Fruit fly (Drosophila melanogaster): ENCODE measurements around the gene betaNACtes1.

The betaNACtes1 gene

dm6 chrX:14191918-14192317, 19.5 kb upstream of the betaNACtes1 start, which contains the start of gene CG13403:
Gene CG13403 (minus strand): TSS chrX:14192018.
- TF ChIP-seq CG15710 (tag; optimal IDR thresholded peaks at IDR 0.05), result no peak
- TF ChIP-seq CG8301 (tag; optimal IDR thresholded peaks at IDR 0.05), result no peak
- TF ChIP-seq D1 (tag; optimal IDR thresholded peaks at IDR 0.05), result no peak

dm6 chrX:14189216-14189615, 16.8 kb upstream of the betaNACtes1 start, which contains the start of gene CG11585:
Gene CG11585 (plus strand): TSS chrX:14189516.
- no peak for TF ChIP-seq EcR (GFP tag; optimal IDR thresholded peaks at IDR 0.05)
- TF ChIP-seq CG8301 (tag; optimal IDR thresholded peaks at IDR 0.05), result no peak
- TF ChIP-seq CG9948 (tag; optimal IDR thresholded peaks at IDR 0.05), result no peak
- TF ChIP-seq D1 (tag; optimal IDR thresholded peaks at IDR 0.05), result no peak
- TF ChIP-seq rn (GFP tag; IDR thresholded peaks at IDR 0.05), result no peak
- no peak for TF ChIP-seq CG14655 (GFP tag; optimal IDR thresholded peaks at IDR 0.05)
- no peak for TF ChIP-seq fd96Ca (GFP tag; IDR thresholded peaks at IDR 0.05)
- TF ChIP-seq CG17806 (tag; optimal IDR thresholded peaks at IDR 0.05), result no peak
- TF ChIP-seq CG8159 (tag; optimal IDR thresholded peaks at IDR 0.05), result no peak
- no peak for TF ChIP-seq Snoo (tag; optimal IDR thresholded peaks at IDR 0.05)
- TF ChIP-seq CG13204 (GFP tag; optimal IDR thresholded peaks at IDR 0.05), result no peak
- no peak for TF ChIP-seq CG12605 (GFP tag; IDR thresholded peaks at IDR 0.05)
- no peak for TF ChIP-seq CG4496 (GFP tag; IDR thresholded peaks at IDR 0.05)

DNA sequence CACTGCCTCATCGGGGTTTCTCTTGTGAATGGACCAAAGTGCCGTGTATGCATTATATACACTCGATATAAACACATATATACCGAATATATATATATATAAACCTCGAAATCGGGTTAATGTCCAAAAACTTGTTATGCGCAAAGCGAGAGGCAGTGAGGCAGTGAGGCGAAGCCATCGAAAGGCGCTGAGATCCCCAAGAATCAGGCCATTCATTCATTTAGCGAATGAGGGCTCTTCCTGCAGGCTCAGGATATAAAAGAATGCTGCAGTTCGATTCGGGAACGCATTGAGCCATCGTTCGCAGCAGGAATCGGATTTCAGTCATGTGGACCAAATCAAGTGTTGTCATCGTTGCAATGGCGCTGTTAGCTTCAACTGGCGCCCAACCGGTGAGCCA, 14.5 kb upstream of the betaNACtes1 start, which contains the start of gene CG12481:
TSS of gene CG12481 (plus strand) at position 301 of the 400 bp plus-strand sequence.
- TF ChIP-seq fd96Ca (GFP tag; IDR thresholded peaks at IDR 0.05), result no peak
- no peak for TF ChIP-seq CG14655 (GFP tag; optimal IDR thresholded peaks at IDR 0.05)
- no peak for TF ChIP-seq CG8301 (tag; optimal IDR thresholded peaks at IDR 0.05)
- TF ChIP-seq CG9948 (tag; optimal IDR thresholded peaks at IDR 0.05), result no peak
- TF ChIP-seq CG34367 (tag; optimal IDR thresholded peaks at IDR 0.05), result no peak
- TF ChIP-seq Pif1B (GFP tag; optimal IDR thresholded peaks at IDR 0.05), result no peak
- TF ChIP-seq EcR (GFP tag; optimal IDR thresholded peaks at IDR 0.05), result no peak
- TF ChIP-seq CG15710 (tag; optimal IDR thresholded peaks at IDR 0.05), result no peak
- TF ChIP-seq Snoo (tag; optimal IDR thresholded peaks at IDR 0.05), result no peak
- no peak for TF ChIP-seq Ets98B (GFP tag; IDR thresholded peaks at IDR 0.05)
- no peak for TF ChIP-seq CG4496 (GFP tag; IDR thresholded peaks at IDR 0.05)
- no peak for TF ChIP-seq CG17806 (tag; optimal IDR thresholded peaks at IDR 0.05)
- no peak for TF ChIP-seq CG10348 (GFP tag; IDR thresholded peaks at IDR 0.05)
- TF ChIP-seq rn (GFP tag; IDR thresholded peaks at IDR 0.05), result no peak
- TF ChIP-seq CG12605 (GFP tag; IDR thresholded peaks at IDR 0.05), result no peak
- TF ChIP-seq gl (tag; optimal IDR thresholded peaks at IDR 0.05), result no peak
- no peak for TF ChIP-seq CG32121 (GFP tag; IDR thresholded peaks at IDR 0.05)
- TF ChIP-seq CG8159 (tag; optimal IDR thresholded peaks at IDR 0.05), result no peak

- TF ChIP-seq gl (tag; optimal IDR thresholded peaks at IDR 0.05) (no peak), Pif1A (GFP tag; optimal IDR thresholded peaks at IDR 0.05) (no peak), CG15710 (tag; optimal IDR thresholded peaks at IDR 0.05) (no peak), CG14655 (GFP tag; optimal IDR thresholded peaks at IDR 0.05) (no peak), CG4496 (GFP tag; IDR thresholded peaks at IDR 0.05) (no peak), CG8159 (tag; optimal IDR thresholded peaks at IDR 0.05) (no peak), fd96Ca (GFP tag; IDR thresholded peaks at IDR 0.05) (no peak), EcR (GFP tag; optimal IDR thresholded peaks at IDR 0.05) (no peak), CG34367 (tag; optimal IDR thresholded peaks at IDR 0.05) (no peak), CG17806 (tag; optimal IDR thresholded peaks at IDR 0.05) (no peak), Pif1B (GFP tag; optimal IDR thresholded peaks at IDR 0.05) (no peak), CG9948 (tag; optimal IDR thresholded peaks at IDR 0.05) (no peak), rn (GFP tag; IDR thresholded peaks at IDR 0.05) (no peak), D1 (tag; optimal IDR thresholded peaks at IDR 0.05) (no peak)
Measured at dm6 chrX:14184062-14184611, 11.7 kb upstream of the betaNACtes1 start, which contains the start of gene CG32603. Gene CG32603 (plus strand): TSS chrX:14184561.

- TF ChIP-seq Ets98B (GFP tag; IDR thresholded peaks at IDR 0.05), result no peak
- TF ChIP-seq CG32121 (GFP tag; IDR thresholded peaks at IDR 0.05), result no peak
- TF ChIP-seq CG13204 (GFP tag; optimal IDR thresholded peaks at IDR 0.05), result no peak
- TF ChIP-seq CG12605 (GFP tag; IDR thresholded peaks at IDR 0.05), result no peak
- no peak for TF ChIP-seq CG14655 (GFP tag; optimal IDR thresholded peaks at IDR 0.05)
- no peak for TF ChIP-seq CG8301 (tag; optimal IDR thresholded peaks at IDR 0.05)
- no peak for TF ChIP-seq CG8159 (tag; optimal IDR thresholded peaks at IDR 0.05)
- TF ChIP-seq Snoo (tag; optimal IDR thresholded peaks at IDR 0.05), result no peak
- no peak for TF ChIP-seq D1 (tag; optimal IDR thresholded peaks at IDR 0.05)
- TF ChIP-seq EcR (GFP tag; optimal IDR thresholded peaks at IDR 0.05), result no peak
- no peak for TF ChIP-seq Pif1A (GFP tag; optimal IDR thresholded peaks at IDR 0.05)
- no peak for TF ChIP-seq gl (tag; optimal IDR thresholded peaks at IDR 0.05)
- no peak for TF ChIP-seq CG34367 (tag; optimal IDR thresholded peaks at IDR 0.05)
- no peak for TF ChIP-seq CG17806 (tag; optimal IDR thresholded peaks at IDR 0.05)
- TF ChIP-seq CG9948 (tag; optimal IDR thresholded peaks at IDR 0.05), result no peak
- TF ChIP-seq Pif1B (GFP tag; optimal IDR thresholded peaks at IDR 0.05), result no peak
- no peak for TF ChIP-seq CG10348 (GFP tag; IDR thresholded peaks at IDR 0.05)
- TF ChIP-seq fd96Ca (GFP tag; IDR thresholded peaks at IDR 0.05), result no peak
- no peak for TF ChIP-seq CG15710 (tag; optimal IDR thresholded peaks at IDR 0.05)
- no peak for TF ChIP-seq CG4496 (GFP tag; IDR thresholded peaks at IDR 0.05)
Measured at dm6 chrX:14180728-14181127, 8.3 kb upstream of the betaNACtes1 start, which contains the start of gene CG11584. Gene CG11584 (plus strand): TSS chrX:14181028.

DNA sequence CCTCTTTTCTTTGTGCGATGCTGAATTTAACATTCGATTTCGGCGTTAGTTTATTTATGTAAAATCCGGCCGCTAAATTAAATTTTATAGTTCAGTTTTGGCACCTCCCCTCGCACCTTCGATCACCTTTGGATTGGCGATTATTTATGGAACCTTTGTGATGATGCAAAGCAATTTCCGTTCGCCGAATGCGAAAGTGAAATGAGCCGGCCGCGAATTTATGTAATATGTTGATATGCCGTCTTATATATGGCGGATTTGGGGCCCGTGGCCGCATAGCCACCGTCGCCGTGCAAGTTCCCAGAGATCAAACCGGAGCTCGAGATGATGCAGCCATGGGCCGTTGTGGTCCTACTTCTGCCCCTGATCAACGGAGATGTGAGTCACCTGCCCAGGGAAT, 4.2 kb upstream of the betaNACtes1 start, which contains the start of gene CG11581:
TSS of gene CG11581 (plus strand) at position 301 of the 400 bp plus-strand sequence.
- TF ChIP-seq rn (GFP tag; IDR thresholded peaks at IDR 0.05) (no peak), CG8159 (tag; optimal IDR thresholded peaks at IDR 0.05) (no peak), Ets98B (GFP tag; IDR thresholded peaks at IDR 0.05) (no peak), CG12605 (GFP tag; IDR thresholded peaks at IDR 0.05) (no peak), CG10348 (GFP tag; IDR thresholded peaks at IDR 0.05) (no peak), EcR (GFP tag; optimal IDR thresholded peaks at IDR 0.05) (no peak), gl (tag; optimal IDR thresholded peaks at IDR 0.05) (no peak), CG32121 (GFP tag; IDR thresholded peaks at IDR 0.05) (no peak), D1 (tag; optimal IDR thresholded peaks at IDR 0.05) (no peak), CG9948 (tag; optimal IDR thresholded peaks at IDR 0.05) (no peak), CG13204 (GFP tag; optimal IDR thresholded peaks at IDR 0.05) (no peak)
